Worm (Caenorhabditis elegans) whole organism, L2 larva: Measurements from ENCODE around the gene cyp-29A2.

Experiments
- C34F6.9 ChIP-seq: fragments of 150-350 bp; optimal IDR thresholded peaks from 2 replicates; lab custom pipeline; 2014; ENCODE audit warnings: missing biosample characterization, missing genetic modification characterization
- F13H6.1 ChIP-seq: sonication (generic microtip); optimal IDR thresholded peaks from 2 replicates; lab custom pipeline; 2016; ENCODE audit warnings: missing genetic modification characterization, missing compliant biosample characterization
- Y55F3AM.14 ChIP-seq: fragments of 200-800 bp; sonication (Bioruptor generic); optimal IDR thresholded peaks from 2 replicates; lab custom pipeline; 2018; ENCODE audit warnings: mild to moderate bottlenecking, missing genetic modification characterization, missing compliant biosample characterization
- ZK546.5 ChIP-seq: sonication (generic microtip); optimal IDR thresholded peaks from 2 replicates; lab custom pipeline; 2017; ENCODE audit warnings: missing biosample characterization, missing genetic modification characterization
- alr-1 ChIP-seq: fragments of 150-350 bp; optimal IDR thresholded peaks from 2 replicates; lab custom pipeline; 2014; ENCODE audit warnings: missing biosample characterization, missing genetic modification characterization
- aly-2 ChIP-seq: fragments of 150-350 bp; optimal IDR thresholded peaks from 2 replicates; lab custom pipeline; 2014; ENCODE audit warnings: missing biosample characterization, missing genetic modification characterization
- blmp-1 ChIP-seq: sonication (generic microtip); optimal IDR thresholded peaks from 2 replicates; lab custom pipeline; 2017; ENCODE audit warnings: missing genetic modification characterization, mild to moderate bottlenecking, missing compliant biosample characterization, antibody characterized with exemption, moderate library complexity; ENCODE audit not compliant: insufficient read depth
- ceh-82 ChIP-seq: fragments of 150-350 bp; optimal IDR thresholded peaks from 2 replicates; lab custom pipeline; 2014; ENCODE audit warnings: missing biosample characterization, missing genetic modification characterization
- crh-2 ChIP-seq: sonication (generic microtip); optimal IDR thresholded peaks from 2 replicates; lab custom pipeline; 2017; ENCODE audit warnings: missing biosample characterization, missing genetic modification characterization
- dmd-4 ChIP-seq: sonication (generic microtip); optimal IDR thresholded peaks from 2 replicates; lab custom pipeline; 2017; ENCODE audit warnings: missing biosample characterization, missing genetic modification characterization
- elt-3 ChIP-seq: sonication (generic microtip); optimal IDR thresholded peaks from 2 replicates; lab custom pipeline; 2017; ENCODE audit warnings: missing biosample characterization, missing genetic modification characterization
- gmeb-1 ChIP-seq: fragments of 150-350 bp; optimal IDR thresholded peaks from 2 replicates; lab custom pipeline; 2014; ENCODE audit warnings: missing biosample characterization, missing genetic modification characterization
- lin-11 ChIP-seq: fragments of 150-350 bp; sonication (generic microtip); optimal IDR thresholded peaks from 2 replicates; lab custom pipeline; 2014; ENCODE audit warnings: missing biosample characterization, missing genetic modification characterization, inconsistent platforms, mixed read lengths
- lin-13 ChIP-seq: fragments of 150-350 bp; optimal IDR thresholded peaks from 2 replicates; lab custom pipeline; 2014; ENCODE audit warnings: missing biosample characterization, missing genetic modification reagents, missing genetic modification characterization
- lin-39 ChIP-seq: fragments of 150-350 bp; optimal IDR thresholded peaks from 2 replicates; lab custom pipeline; 2014; ENCODE audit warnings: missing biosample characterization, missing genetic modification reagents, missing genetic modification characterization
- lsy-2 ChIP-seq, 2 experiments: fragments of 150-350 bp in 1 of 2; sonication (generic microtip) in 1 of 2; optimal IDR thresholded peaks; 2 replicates each; lab custom pipeline; 2014 to 2017; ENCODE audit warnings: missing biosample characterization in 2 of 2, missing genetic modification characterization in 2 of 2
- mab-5 ChIP-seq: fragments of 150-350 bp; optimal IDR thresholded peaks from 2 replicates; lab custom pipeline; 2014; ENCODE audit warnings: missing biosample characterization, missing genetic modification characterization
- mbf-1 ChIP-seq: sonication (generic microtip); optimal IDR thresholded peaks from 2 replicates; lab custom pipeline; 2017; ENCODE audit warnings: missing biosample characterization, missing genetic modification characterization
- mdl-1 ChIP-seq, 2 experiments: fragments of 150-350 bp in 1 of 2; sonication (generic microtip) in 1 of 2; optimal IDR thresholded peaks; 2 replicates each; lab custom pipeline; 2017; ENCODE audit warnings: missing biosample characterization in 2 of 2, missing genetic modification characterization in 2 of 2
- nhr-10 ChIP-seq: sonication (generic microtip); optimal IDR thresholded peaks from 2 replicates; lab custom pipeline; 2017; ENCODE audit warnings: missing biosample characterization, missing genetic modification characterization
- nhr-11 ChIP-seq: fragments of 150-350 bp; optimal IDR thresholded peaks from 2 replicates; lab custom pipeline; 2014; ENCODE audit warnings: missing biosample characterization, missing genetic modification characterization
- nhr-12 ChIP-seq: fragments of 150-350 bp; optimal IDR thresholded peaks from 2 replicates; lab custom pipeline; 2014; ENCODE audit warnings: missing biosample characterization, missing genetic modification characterization
- nhr-129 ChIP-seq: fragments of 150-350 bp; optimal IDR thresholded peaks from 2 replicates; lab custom pipeline; 2014; ENCODE audit warnings: missing biosample characterization, missing genetic modification characterization
- nhr-21 ChIP-seq: fragments of 150-350 bp; optimal IDR thresholded peaks from 2 replicates; lab custom pipeline; 2014; ENCODE audit warnings: missing biosample characterization, missing genetic modification characterization
- nhr-23 ChIP-seq: fragments of 150-350 bp; optimal IDR thresholded peaks from 2 replicates; lab custom pipeline; 2014; ENCODE audit warnings: missing biosample characterization, missing genetic modification reagents, missing genetic modification characterization
- nhr-6 ChIP-seq: fragments of 150-350 bp; optimal IDR thresholded peaks from 2 replicates; lab custom pipeline; 2014; ENCODE audit warnings: missing biosample characterization, missing genetic modification characterization
- nhr-77 ChIP-seq: fragments of 150-350 bp; optimal IDR thresholded peaks from 2 replicates; lab custom pipeline; 2014; ENCODE audit warnings: missing biosample characterization, missing genetic modification characterization
- peb-1 ChIP-seq: fragments of 150-350 bp; optimal IDR thresholded peaks from 2 replicates; lab custom pipeline; 2014; ENCODE audit warnings: missing biosample characterization, missing genetic modification characterization
- sem-4 ChIP-seq: fragments of 150-350 bp; optimal IDR thresholded peaks from 2 replicates; lab custom pipeline; 2014; ENCODE audit warnings: missing biosample characterization, missing genetic modification reagents, missing genetic modification characterization
- skn-1 ChIP-seq: sonication (generic microtip); optimal IDR thresholded peaks from 2 replicates; lab custom pipeline; 2017; ENCODE audit warnings: missing biosample characterization, missing genetic modification characterization
- sma-3 ChIP-seq: sonication (generic microtip); optimal IDR thresholded peaks from 2 replicates; lab custom pipeline; 2016; ENCODE audit warnings: missing genetic modification reagents, missing genetic modification characterization, missing compliant biosample characterization
- sma-9 ChIP-seq, 2 experiments: fragments of 150-350 bp in 1 of 2; sonication (generic microtip) in 1 of 2; optimal IDR thresholded peaks; 2 replicates each; lab custom pipeline; 2014 to 2016; ENCODE audit warnings: missing genetic modification characterization in 2 of 2, mild to moderate bottlenecking in 1 of 2, missing biosample characterization in 1 of 2, missing compliant biosample characterization in 1 of 2, missing genetic modification reagents in 1 of 2, moderate library complexity in 1 of 2
- snpc-4 ChIP-seq: fragments of 150-350 bp; optimal IDR thresholded peaks from 2 replicates; lab custom pipeline; 2014; ENCODE audit warnings: missing biosample characterization, missing genetic modification characterization
- unc-39 ChIP-seq: fragments of 150-350 bp; optimal IDR thresholded peaks from 2 replicates; lab custom pipeline; 2014; ENCODE audit warnings: missing biosample characterization, missing genetic modification characterization
- unc-62 ChIP-seq: fragments of 150-350 bp; optimal IDR thresholded peaks from 2 replicates; lab custom pipeline; 2014; ENCODE audit warnings: missing biosample characterization, missing genetic modification reagents, missing genetic modification characterization
- zag-1 ChIP-seq: fragments of 150-350 bp; optimal IDR thresholded peaks from 2 replicates; lab custom pipeline; 2014; ENCODE audit warnings: missing biosample characterization, missing genetic modification characterization
- ztf-11 ChIP-seq: sonication (generic microtip); optimal IDR thresholded peaks from 2 replicates; lab custom pipeline; 2017; ENCODE audit warnings: missing biosample characterization, missing genetic modification characterization
- ztf-4 ChIP-seq: fragments of 150-350 bp; optimal IDR thresholded peaks from 2 replicates; lab custom pipeline; 2014; ENCODE audit warnings: missing biosample characterization, missing genetic modification characterization

Gene cyp-29A2

DNA sequence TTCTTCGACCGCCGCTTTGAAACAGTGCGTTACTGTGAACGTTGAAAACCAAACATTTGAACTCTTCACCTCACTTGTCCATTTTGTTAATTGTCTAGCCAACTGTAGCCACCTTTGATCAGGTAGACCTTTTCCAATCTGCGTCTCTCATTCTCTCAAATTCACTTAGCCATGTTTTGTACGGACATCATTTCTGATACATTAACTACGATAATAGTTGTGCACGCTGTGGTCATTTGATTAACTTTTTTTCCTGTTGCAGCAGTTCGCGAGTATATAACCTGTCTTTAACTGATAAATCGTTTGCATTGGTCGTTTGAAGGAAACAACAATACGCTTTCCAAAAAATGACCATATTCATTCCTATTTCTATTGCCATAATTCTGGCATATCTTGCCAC, at the start of gene cyp-29A2:
Gene cyp-29A2 (plus strand): TSS at position 190 of the 400 bp plus-strand sequence.
- TF ChIP-seq sma-9 (GFP tag; optimal IDR thresholded peaks at IDR 0.05; lab: Kevin White, UChicago) (peak; percentile 24), sma-9 (tag; optimal IDR thresholded peaks at IDR 0.05; lab: Kevin White, UChicago) (no peak), ztf-11 (tag; lab: Kevin White, UChicago) (no peak), gmeb-1 (tag; lab: Kevin White, UChicago) (peak; percentile 23), Y55F3AM.14 (no peak), elt-3 (tag; lab: Kevin White, UChicago) (no peak), ceh-82 (tag; lab: Kevin White, UChicago) (no peak), crh-2 (tag; lab: Kevin White, UChicago) (peak; percentile 28), nhr-11 (tag; lab: Kevin White, UChicago) (no peak), nhr-21 (tag; lab: Kevin White, UChicago) (no peak), ztf-4 (no peak), lin-11 (tag; lab: Kevin White, UChicago) (no peak), nhr-129 (tag; lab: Kevin White, UChicago) (peak; percentile 34), nhr-6 (no peak)
- TF ChIP-seq, all 48 proteins: peak for 4

DNA sequence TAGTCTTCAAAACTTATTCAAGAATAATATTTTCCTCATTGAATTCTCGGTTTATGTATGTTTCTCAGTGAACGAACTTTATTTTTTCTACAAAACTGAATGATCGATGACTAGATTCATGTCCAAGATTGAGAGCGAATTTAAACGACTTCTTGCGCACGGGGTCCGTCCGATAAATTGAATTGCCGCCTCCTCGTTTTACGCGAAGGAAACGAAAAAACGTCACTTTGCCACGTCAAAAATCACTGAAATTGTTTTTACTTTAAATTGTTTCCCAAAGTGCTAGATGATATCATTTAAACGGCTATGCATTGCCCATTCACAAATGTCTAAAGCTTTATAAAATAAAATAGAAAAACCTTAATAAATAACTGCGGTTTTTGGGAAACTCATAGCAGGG, 49.6 kb upstream of the cyp-29A2 start:
- TF ChIP-seq gmeb-1 (tag; lab: Kevin White, UChicago) = no peak
- no peak for TF ChIP-seq peb-1 (tag; lab: Kevin White, UChicago)
- TF ChIP-seq sem-4 (tag; lab: Kevin White, UChicago) = peak; percentile 9

DNA sequence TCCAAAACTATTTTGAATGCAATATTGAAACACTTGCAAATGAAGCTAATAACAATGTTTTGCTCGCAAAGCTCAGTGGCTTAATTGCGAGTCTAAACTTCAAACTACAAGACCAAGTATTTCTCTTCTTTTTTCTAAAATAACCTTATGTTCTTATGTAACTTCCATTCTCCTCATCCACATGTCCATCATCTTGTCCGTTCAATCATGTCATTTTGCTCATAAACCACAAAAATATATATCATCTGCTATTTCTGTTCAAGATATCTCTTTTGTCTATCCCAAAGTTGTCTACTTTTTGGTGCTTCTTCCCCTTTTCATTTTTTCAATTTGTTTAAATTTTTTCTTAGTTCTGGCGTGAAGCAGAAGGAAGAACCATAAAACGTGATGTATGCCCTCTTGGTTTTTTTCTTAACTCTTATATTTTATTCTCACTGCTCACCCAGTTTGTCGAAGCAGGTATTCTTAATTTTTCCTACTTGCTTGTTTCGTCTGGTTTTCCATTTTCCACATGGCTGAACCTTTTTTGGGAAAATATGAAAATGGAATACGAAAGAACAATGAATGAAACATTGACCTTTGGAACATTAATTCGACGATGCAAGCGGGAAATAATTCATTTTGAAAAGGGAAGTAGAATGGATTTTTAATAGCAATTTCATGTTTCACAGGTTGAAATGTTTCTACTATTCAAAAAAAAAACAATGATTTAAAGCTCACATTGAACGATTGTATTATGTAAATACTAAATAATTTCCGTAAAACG, 46.6 kb upstream of the cyp-29A2 start:
- no peak for TF ChIP-seq unc-62
- TF ChIP-seq sem-4 (tag; lab: Kevin White, UChicago) = no peak
- TF ChIP-seq nhr-23 = no peak
- no peak for TF ChIP-seq elt-3 (tag; lab: Kevin White, UChicago)
- no peak for TF ChIP-seq skn-1 (tag; lab: Kevin White, UChicago)
- TF ChIP-seq lin-39 (tag; lab: Kevin White, UChicago) = no peak
- TF ChIP-seq nhr-129 (tag; lab: Kevin White, UChicago) = no peak
- no peak for TF ChIP-seq crh-2 (tag; lab: Kevin White, UChicago)
- TF ChIP-seq sma-3 = no peak
- no peak for TF ChIP-seq lin-13 (GFP tag; lab: Kevin White, UChicago)
- TF ChIP-seq snpc-4 = no peak
- no peak for TF ChIP-seq mab-5 (tag; lab: Kevin White, UChicago)

DNA sequence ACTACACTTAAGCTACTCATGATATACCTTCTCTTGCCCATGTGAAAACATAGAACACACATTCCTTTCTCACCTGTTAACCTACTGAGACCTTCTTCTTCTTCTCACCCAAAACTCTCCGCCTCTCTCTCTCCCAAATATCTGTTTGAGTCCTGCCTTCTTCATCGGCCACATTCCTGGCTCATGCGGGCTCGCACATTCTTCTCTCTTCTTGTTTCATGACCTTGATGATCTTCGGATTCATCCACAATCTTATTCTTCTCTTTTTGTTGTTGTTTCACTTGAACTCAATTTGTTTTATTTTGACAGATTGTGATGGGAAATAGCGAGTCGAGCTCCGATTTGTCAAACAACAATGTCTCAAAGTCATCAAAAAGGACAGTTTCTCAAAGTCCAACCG, 45.5 kb upstream of the cyp-29A2 start, which contains the start of gene T19C4.5:
Gene T19C4.5 (plus strand): TSS at position 308 of the 400 bp plus-strand sequence.
- TF ChIP-seq ZK546.5 (tag; lab: Kevin White, UChicago) (no peak), nhr-77 (tag; lab: Kevin White, UChicago) (no peak), unc-62 (no peak), C34F6.9 (tag; lab: Kevin White, UChicago) (peak; percentile 16), nhr-6 (no peak), F13H6.1 (peak; percentile 6), nhr-129 (tag; lab: Kevin White, UChicago) (peak; percentile 16)

DNA sequence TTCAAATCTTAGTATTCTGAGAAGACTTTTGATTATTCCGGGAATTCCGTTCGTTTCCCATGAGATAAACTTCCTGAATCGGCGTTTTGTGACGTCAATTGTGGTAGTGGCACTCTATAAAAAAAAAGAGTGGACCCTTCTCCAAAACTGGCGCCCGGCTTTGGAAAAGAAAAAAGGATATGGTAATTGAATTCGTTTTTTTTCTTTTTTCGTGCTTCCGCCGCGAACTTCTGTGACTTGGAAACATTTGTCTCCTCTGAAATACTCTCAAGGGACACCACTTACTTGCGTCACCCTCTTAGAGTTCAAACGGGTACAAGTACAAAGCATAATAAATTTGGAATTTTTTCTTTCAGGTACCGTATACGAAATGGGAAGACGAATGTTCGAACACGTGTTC, 44.7 kb upstream of the cyp-29A2 start:
- TF ChIP-seq sma-9 (GFP tag; optimal IDR thresholded peaks at IDR 0.05; lab: Kevin White, UChicago) = peak; percentile 36
- no peak for TF ChIP-seq sma-9 (tag; optimal IDR thresholded peaks at IDR 0.05; lab: Kevin White, UChicago)
- TF ChIP-seq nhr-11 (tag; lab: Kevin White, UChicago) = no peak
- TF ChIP-seq F13H6.1 = peak; percentile 2

DNA sequence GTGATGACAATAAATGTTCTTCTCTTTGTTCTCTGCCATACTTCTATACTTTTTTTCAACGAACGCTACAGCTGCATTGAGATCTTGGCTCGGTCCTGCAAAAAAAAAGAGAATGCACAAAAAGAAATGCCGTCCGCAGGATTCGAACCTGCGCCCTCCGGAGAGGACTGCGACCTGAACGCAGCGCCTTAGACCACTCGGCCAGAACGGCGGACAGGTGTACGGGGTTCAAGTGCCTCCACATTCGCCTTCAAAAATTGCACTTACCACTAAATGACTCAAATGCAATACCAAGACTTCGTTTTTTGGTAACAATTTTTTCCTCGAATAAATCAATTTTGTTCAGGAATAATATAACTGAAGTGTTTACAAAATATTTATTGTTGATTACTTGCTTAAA, 42.7 kb upstream of the cyp-29A2 start:
- TF ChIP-seq mab-5 (tag; lab: Kevin White, UChicago) (no peak), dmd-4 (tag; lab: Kevin White, UChicago) (no peak), lsy-2 (tag; optimal IDR thresholded peaks at IDR 0.05; lab: Kevin White, UChicago) (peak in 1 of 2 experiments; percentile 25), lin-39 (tag; lab: Kevin White, UChicago) (no peak), ZK546.5 (tag; lab: Kevin White, UChicago) (no peak), unc-62 (no peak), nhr-129 (tag; lab: Kevin White, UChicago) (peak; percentile 26), skn-1 (tag; lab: Kevin White, UChicago) (no peak), blmp-1 (tag; lab: Kevin White, UChicago) (no peak), elt-3 (tag; lab: Kevin White, UChicago) (no peak), nhr-23 (no peak), alr-1 (tag; lab: Kevin White, UChicago) (no peak), lin-13 (GFP tag; lab: Kevin White, UChicago) (no peak), mdl-1 (tag; optimal IDR thresholded peaks at IDR 0.05; lab: Kevin White, UChicago) (no peak), nhr-12 (no peak), ceh-82 (tag; lab: Kevin White, UChicago) (no peak), lin-11 (tag; lab: Kevin White, UChicago) (no peak), nhr-10 (tag; lab: Kevin White, UChicago) (no peak), unc-39 (no peak), zag-1 (tag; lab: Kevin White, UChicago) (no peak), sem-4 (tag; lab: Kevin White, UChicago) (no peak), F13H6.1 (no peak), snpc-4 (peak; percentile 95), aly-2 (tag; lab: Kevin White, UChicago) (no peak), sma-9 (GFP tag; optimal IDR thresholded peaks at IDR 0.05; lab: Kevin White, UChicago) (peak; percentile 52), sma-9 (tag; optimal IDR thresholded peaks at IDR 0.05; lab: Kevin White, UChicago) (no peak), mbf-1 (tag; lab: Kevin White, UChicago) (no peak)
